Fruit fly (Drosophila melanogaster) whole organism, embryonic: Measurements from ENCODE around the gene CG43750.

Experiments
- Abd-B ChIP-seq: fragments of 200-800 bp; sonication (Bioruptor generic); optimal IDR thresholded peaks from 2 replicates; lab custom pipeline; 2018; ENCODE audit warnings: missing biosample characterization, mild to moderate bottlenecking, missing genetic modification characterization, moderate library complexity
- CG10147 ChIP-seq: fragments of 200-800 bp; sonication (Bioruptor generic); optimal IDR thresholded peaks from 2 replicates; lab custom pipeline; 2019; ENCODE audit warnings: missing biosample characterization, mild to moderate bottlenecking, missing genetic modification characterization, moderate library complexity
- CG10366 ChIP-seq: fragments of 200-800 bp; sonication (Bioruptor generic); IDR thresholded peaks from 2 replicates; pipeline ENCODE4 v1.3.6; 2022; ENCODE audit warnings: missing biosample characterization, missing genetic modification characterization
- CG11398 ChIP-seq: fragments of 200-800 bp; sonication (Bioruptor generic); optimal IDR thresholded peaks from 2 replicates; lab custom pipeline; 2016; ENCODE audit warnings: missing biosample characterization, missing genetic modification characterization
- CG11695 ChIP-seq: fragments of 200-800 bp; sonication (Bioruptor generic); IDR thresholded peaks from 3 replicates; pipeline ENCODE4 v1.3.6; 2022; ENCODE audit warnings: missing biosample characterization, missing genetic modification characterization
- CG11723 ChIP-seq: fragments of 200-800 bp; sonication (Bioruptor generic); optimal IDR thresholded peaks from 2 replicates; lab custom pipeline; 2017; ENCODE audit warnings: missing biosample characterization, mild to moderate bottlenecking, missing genetic modification characterization
- CG13424 ChIP-seq: fragments of 200-800 bp; sonication (Bioruptor generic); optimal IDR thresholded peaks from 2 replicates; lab custom pipeline; 2019; ENCODE audit warnings: missing biosample characterization, mild to moderate bottlenecking, missing genetic modification characterization, moderate library complexity
- CG14667 ChIP-seq: fragments of 200-800 bp; sonication (Bioruptor generic); IDR thresholded peaks from 2 replicates; pipeline ENCODE4 v1.3.6; 2022; ENCODE audit warnings: missing biosample characterization, missing genetic modification characterization
- CG31224 ChIP-seq: fragments of 200-800 bp; sonication (Bioruptor generic); IDR thresholded peaks from 2 replicates; pipeline ENCODE4 v1.3.6; 2022; ENCODE audit warnings: missing biosample characterization, missing genetic modification characterization
- CG31365 ChIP-seq: fragments of 200-800 bp; sonication (Bioruptor generic); optimal IDR thresholded peaks from 2 replicates; lab custom pipeline; 2018; ENCODE audit warnings: missing biosample characterization, mild to moderate bottlenecking, missing genetic modification characterization
- CG3995 ChIP-seq: fragments of 200-800 bp; sonication (Bioruptor generic); optimal IDR thresholded peaks from 3 replicates; lab custom pipeline; 2016; ENCODE audit warnings: missing biosample characterization, missing genetic modification characterization
- CG4617 ChIP-seq: fragments of 200-800 bp; sonication (Bioruptor generic); optimal IDR thresholded peaks from 3 replicates; lab custom pipeline; 2016; ENCODE audit warnings: missing biosample characterization, missing genetic modification characterization, borderline replicate concordance
- CG4854 ChIP-seq: fragments of 200-800 bp; sonication (Bioruptor generic); optimal IDR thresholded peaks from 2 replicates; lab custom pipeline; 2016; ENCODE audit warnings: missing biosample characterization, missing genetic modification characterization, inconsistent platforms
- CG5180 ChIP-seq: fragments of 200-800 bp; sonication (Bioruptor generic); optimal IDR thresholded peaks from 3 replicates; lab custom pipeline; 2017; ENCODE audit warnings: missing biosample characterization, missing genetic modification characterization, mild to moderate bottlenecking, moderate library complexity, missing genetic modification reagents
- CG5953 ChIP-seq: fragments of 200-800 bp; sonication (Bioruptor generic); IDR thresholded peaks from 2 replicates; pipeline ENCODE4 v1.3.6; 2022; ENCODE audit warnings: missing biosample characterization, missing genetic modification characterization
- CG6689 ChIP-seq: fragments of 200-800 bp; sonication (Bioruptor generic); IDR thresholded peaks from 2 replicates; pipeline ENCODE4 v1.3.6; 2022; ENCODE audit warnings: missing biosample characterization, missing genetic modification characterization
- CG7839 ChIP-seq: fragments of 200-800 bp; sonication (Bioruptor generic); optimal IDR thresholded peaks from 3 replicates; lab custom pipeline; 2018; ENCODE audit warnings: missing biosample characterization, mild to moderate bottlenecking, missing genetic modification characterization, moderate library complexity
- CG8290 ChIP-seq, 3 experiments: fragments of 200-800 bp; sonication (Bioruptor generic); optimal IDR thresholded peaks; 2 replicates each; lab custom pipeline; 2016 to 2019; ENCODE audit warnings: missing biosample characterization in 3 of 3, missing genetic modification characterization in 3 of 3, mild to moderate bottlenecking in 2 of 3, moderate library complexity in 1 of 3
- CG9437 ChIP-seq: fragments of 200-800 bp; sonication (Bioruptor generic); optimal IDR thresholded peaks from 2 replicates; lab custom pipeline; 2018; ENCODE audit warnings: missing biosample characterization, mild to moderate bottlenecking, missing genetic modification characterization
- CG9817 ChIP-seq: fragments of 200-800 bp; sonication (Bioruptor generic); optimal IDR thresholded peaks from 2 replicates; lab custom pipeline; 2018; ENCODE audit warnings: missing biosample characterization, mild to moderate bottlenecking, missing genetic modification characterization, moderate library complexity
- Camta ChIP-seq: fragments of 200-800 bp; sonication (Bioruptor generic); optimal IDR thresholded peaks from 2 replicates; lab custom pipeline; 2016; ENCODE audit warnings: missing biosample characterization, missing genetic modification characterization
- D ChIP-seq, 2 experiments: fragments of 200-800 bp in 1 of 2; fragments of >200 bp in 1 of 2; sonication (Bioruptor generic) in 1 of 2; optimal IDR thresholded peaks; 2 replicates in 1 of 2; 3 replicates in 1 of 2; lab custom pipeline; 2017; ENCODE audit warnings: mild to moderate bottlenecking in 1 of 2, missing biosample characterization in 1 of 2, missing genetic modification characterization in 1 of 2, missing genetic modification reagents in 1 of 2
- HLH3B ChIP-seq: fragments of 200-800 bp; sonication (Bioruptor generic); IDR thresholded peaks from 2 replicates; pipeline ENCODE4 v1.3.6; 2022; ENCODE audit warnings: missing biosample characterization, missing genetic modification characterization
- Hr3 ChIP-seq: fragments of 200-800 bp; sonication (Bioruptor generic); optimal IDR thresholded peaks from 3 replicates; lab custom pipeline; 2016; ENCODE audit warnings: missing biosample characterization, missing genetic modification characterization
- Hsf ChIP-seq: fragments of 200-800 bp; sonication (Bioruptor generic); optimal IDR thresholded peaks from 3 replicates; lab custom pipeline; 2016; ENCODE audit warnings: missing biosample characterization, missing genetic modification characterization
- Lhr ChIP-seq: fragments of 200-800 bp; sonication (Bioruptor generic); optimal IDR thresholded peaks from 3 replicates; lab custom pipeline; 2017; ENCODE audit warnings: mild to moderate bottlenecking, missing biosample characterization, missing genetic modification reagents, missing genetic modification characterization
- Lim3 ChIP-seq: fragments of 200-800 bp; sonication (Bioruptor generic); IDR thresholded peaks from 2 replicates; pipeline ENCODE4 v1.3.6; 2022; ENCODE audit warnings: missing biosample characterization, missing genetic modification characterization
- Myb ChIP-seq: fragments of 200-800 bp; sonication (Bioruptor generic); optimal IDR thresholded peaks from 2 replicates; lab custom pipeline; 2016; ENCODE audit warnings: missing biosample characterization, missing genetic modification characterization
- Optix ChIP-seq: fragments of 200-800 bp; sonication (Bioruptor generic); IDR thresholded peaks from 3 replicates; pipeline ENCODE4 v1.3.6; 2022; ENCODE audit warnings: missing biosample characterization, missing genetic modification characterization
- Rx ChIP-seq: fragments of 200-800 bp; sonication (Bioruptor generic); IDR thresholded peaks from 2 replicates; pipeline ENCODE4 v1.3.6; 2022; ENCODE audit warnings: missing biosample characterization, missing genetic modification characterization
- Sry-δ ChIP-seq: fragments of 200-800 bp; sonication (Bioruptor generic); optimal IDR thresholded peaks from 2 replicates; lab custom pipeline; 2016; ENCODE audit warnings: missing biosample characterization, missing genetic modification characterization
- Vsx1 ChIP-seq: fragments of 200-800 bp; sonication (Bioruptor generic); optimal IDR thresholded peaks from 2 replicates; lab custom pipeline; 2017; ENCODE audit warnings: missing biosample characterization, mild to moderate bottlenecking, missing genetic modification characterization, missing genetic modification reagents
- ac ChIP-seq: fragments of 200-800 bp; sonication (Bioruptor generic); optimal IDR thresholded peaks from 3 replicates; lab custom pipeline; 2017; ENCODE audit warnings: missing biosample characterization, mild to moderate bottlenecking, missing genetic modification characterization
- bcd ChIP-seq: fragments of 200-800 bp; sonication (Bioruptor generic); optimal IDR thresholded peaks from 2 replicates; lab custom pipeline; 2017; ENCODE audit warnings: missing biosample characterization, mild to moderate bottlenecking, missing genetic modification characterization
- dpn ChIP-seq, 2 experiments: fragments of 200-800 bp; sonication (Bioruptor generic); optimal IDR thresholded peaks; 3 replicates each; lab custom pipeline; 2016; ENCODE audit warnings: missing biosample characterization in 2 of 2, missing genetic modification characterization in 2 of 2
- esg ChIP-seq: fragments of 200-800 bp; sonication (Bioruptor generic); conservative IDR thresholded peaks from 2 replicates; pipeline ENCODE4 v1.3.6; 2022; ENCODE audit warnings: missing biosample characterization, missing genetic modification characterization
- gcm ChIP-seq: fragments of 200-800 bp; sonication (Bioruptor generic); optimal IDR thresholded peaks from 2 replicates; lab custom pipeline; 2019; ENCODE audit warnings: missing biosample characterization, mild to moderate bottlenecking, missing genetic modification characterization, moderate library complexity
- gem ChIP-seq: fragments of 200-800 bp; sonication (Bioruptor generic); optimal IDR thresholded peaks from 2 replicates; lab custom pipeline; 2019; ENCODE audit warnings: missing biosample characterization, mild to moderate bottlenecking, missing genetic modification characterization, moderate library complexity
- h ChIP-seq: fragments of >200 bp; optimal IDR thresholded peaks from 2 replicates; lab custom pipeline; 2017
- jigr1 ChIP-seq: fragments of 200-800 bp; sonication (Bioruptor generic); IDR thresholded peaks from 3 replicates; pipeline ENCODE4 v1.3.6; 2022; ENCODE audit warnings: missing biosample characterization, missing genetic modification characterization
- nerfin-1 ChIP-seq: fragments of 200-800 bp; sonication (Bioruptor generic); optimal IDR thresholded peaks from 3 replicates; lab custom pipeline; 2019; ENCODE audit warnings: missing biosample characterization, mild to moderate bottlenecking, missing genetic modification characterization, moderate library complexity
- pho ChIP-seq: fragments of 200-800 bp; sonication (Bioruptor generic); optimal IDR thresholded peaks from 2 replicates; lab custom pipeline; 2016; ENCODE audit warnings: missing biosample characterization, missing genetic modification characterization
- pros ChIP-seq: fragments of 200-800 bp; sonication (Bioruptor generic); optimal IDR thresholded peaks from 3 replicates; lab custom pipeline; 2019; ENCODE audit warnings: missing biosample characterization, mild to moderate bottlenecking, missing genetic modification characterization, moderate library complexity
- run ChIP-seq: fragments of 200-800 bp; sonication (Bioruptor generic); optimal IDR thresholded peaks from 3 replicates; lab custom pipeline; 2018; ENCODE audit warnings: missing biosample characterization, mild to moderate bottlenecking, missing genetic modification characterization
- slp2 ChIP-seq: fragments of 200-800 bp; sonication (Bioruptor generic); optimal IDR thresholded peaks from 2 replicates; lab custom pipeline; 2016; ENCODE audit warnings: missing biosample characterization, missing genetic modification characterization
- sqz ChIP-seq: fragments of 200-800 bp; sonication (Bioruptor generic); optimal IDR thresholded peaks from 3 replicates; lab custom pipeline; 2018; ENCODE audit warnings: missing biosample characterization, mild to moderate bottlenecking, missing genetic modification characterization
- vvl ChIP-seq: fragments of 200-800 bp; sonication (Bioruptor generic); IDR thresholded peaks from 2 replicates; pipeline ENCODE4 v1.3.6; 2022; ENCODE audit warnings: missing biosample characterization, missing genetic modification characterization
- yki ChIP-seq: fragments of >200 bp; optimal IDR thresholded peaks from 3 replicates; lab custom pipeline; 2018
- zfh2 ChIP-seq: fragments of 200-800 bp; sonication (Bioruptor generic); optimal IDR thresholded peaks from 2 replicates; lab custom pipeline; 2016; ENCODE audit warnings: missing biosample characterization, missing genetic modification characterization

Gene CG43750

dm6 chr2L:2375655-2376417 is 14.7 kb downstream of the CG43750 start, which contains the start of gene Atxn7 (continued):
- TF ChIP-seq gcm (GFP tag; lab: Kevin White, UChicago), result peak; percentile 62
- TF ChIP-seq slp2 (GFP tag; lab: Kevin White, UChicago), result peak; percentile 55
- TF ChIP-seq Abd-B (GFP tag; lab: Kevin White, UChicago), result peak; percentile 10
- TF ChIP-seq CG31365 (tag; lab: Kevin White, UChicago), result no peak
- no peak for TF ChIP-seq pros (GFP tag; lab: Kevin White, UChicago)
- TF ChIP-seq Hr3 (GFP tag; lab: Kevin White, UChicago), result no peak
- TF ChIP-seq pho, result peak; percentile 57
- peak; percentile 92 for TF ChIP-seq CG3995 (GFP tag; lab: Kevin White, UChicago)
- TF ChIP-seq CG11398, result peak; percentile 3
- TF ChIP-seq CG31224 (GFP tag; lab: Robert Waterston, UW), result no peak; the same call in 1 of the 2 replicates
- no peak for TF ChIP-seq CG10147
- TF ChIP-seq bcd (GFP tag; lab: Kevin White, UChicago), result peak; percentile 80
- TF ChIP-seq Optix (GFP tag; lab: Robert Waterston, UW), result peak; percentile 60; the same call in 2 of the 3 replicates
- TF ChIP-seq CG11695 (GFP tag; lab: Robert Waterston, UW), result 0 out of 3 replicates have a peak, but pooled peaks have one; percentile 52
- no peak for TF ChIP-seq jigr1 (GFP tag; lab: Robert Waterston, UW)
- peak; percentile 74 for TF ChIP-seq Hsf (GFP tag; lab: Kevin White, UChicago)
- TF ChIP-seq CG10366 (GFP tag; lab: Robert Waterston, UW), result peak; percentile 58
- TF ChIP-seq dpn (GFP tag; optimal IDR thresholded peaks at IDR 0.05; lab: Kevin White, UChicago), result peak in 1 of 2 experiments; percentile 57
- peak; percentile 40 for TF ChIP-seq CG5180 (GFP tag; lab: Kevin White, UChicago)
- TF ChIP-seq Lhr, result peak; percentile 69
- peak; percentile 65 for TF ChIP-seq CG9817
- peak; percentile 97 for TF ChIP-seq CG4617 (GFP tag; lab: Kevin White, UChicago)
- TF ChIP-seq CG6689 (GFP tag; lab: Robert Waterston, UW), result no peak
- TF ChIP-seq D (optimal IDR thresholded peaks at IDR 0.05; lab: Kevin White, UChicago), result no peak
- TF ChIP-seq D (GFP tag; optimal IDR thresholded peaks at IDR 0.05; lab: Kevin White, UChicago), result peak; percentile 22
- TF ChIP-seq ac (GFP tag; lab: Kevin White, UChicago), result peak; percentile 72
- TF ChIP-seq CG14667, result no peak
- TF ChIP-seq nerfin-1 (tag; lab: Kevin White, UChicago), result peak; percentile 58
- TF ChIP-seq Camta (GFP tag; lab: Kevin White, UChicago), result peak; percentile 59
- peak; percentile 35 for TF ChIP-seq CG8290 (GFP tag; optimal IDR thresholded peaks at IDR 0.05; lab: Kevin White, UChicago)
- TF ChIP-seq CG8290 (tag; optimal IDR thresholded peaks at IDR 0.05; lab: Kevin White, UChicago), result peak; percentile 72 to 80
- peak; percentile 55 for TF ChIP-seq gem (tag; lab: Kevin White, UChicago)
- TF ChIP-seq Sry-δ (GFP tag; lab: Kevin White, UChicago), result peak; percentile 95
- peak; percentile 68; the same call in 1 of the 2 replicates for TF ChIP-seq CG5953
- TF ChIP-seq CG7839, result peak; percentile 54
- TF ChIP-seq sqz, result peak; percentile 62
- TF ChIP-seq CG9437 (GFP tag; lab: Kevin White, UChicago), result peak; percentile 100
- peak; percentile 26 for TF ChIP-seq zfh2 (GFP tag; lab: Kevin White, UChicago)
- no peak for TF ChIP-seq esg (GFP tag; lab: Robert Waterston, UW)
- no peak for TF ChIP-seq run (tag; lab: Kevin White, UChicago)
- TF ChIP-seq vvl (GFP tag; lab: Robert Waterston, UW), result peak; percentile 91
- peak; percentile 53 for TF ChIP-seq Myb (GFP tag; lab: Kevin White, UChicago)
- TF ChIP-seq Vsx1 (GFP tag; lab: Kevin White, UChicago), result peak; percentile 81
- TF ChIP-seq yki (lab: Kevin White, UChicago), result no peak
- TF ChIP-seq CG11723 (GFP tag; lab: Kevin White, UChicago), result peak; percentile 44
- TF ChIP-seq Lim3, result no peak
- TF ChIP-seq HLH3B, result peak; percentile 59; the same call in 1 of the 2 replicates
- TF ChIP-seq h (lab: Kevin White, UChicago), result no peak
- peak; percentile 44 for TF ChIP-seq CG13424 (tag; lab: Kevin White, UChicago)
- TF ChIP-seq CG4854, result peak; percentile 73
- 0 out of 2 replicates have a peak, but pooled peaks have one; percentile 22 for TF ChIP-seq Rx
